Worm (Caenorhabditis elegans) whole organism, young adult: ENCODE results near the gene F36A4.4.
A peak's percentile ranks its signal among the peaks of the same experiment; 100 is the strongest.

Experiments
- F10E7.11 ChIP-seq: sonication (generic microtip); optimal IDR thresholded peaks from 2 replicates; lab custom pipeline; 2017; ENCODE audit warnings: mild to moderate bottlenecking, missing genetic modification characterization, moderate library complexity, missing compliant biosample characterization
- F22D6.2 ChIP-seq: sonication (generic microtip); optimal IDR thresholded peaks from 2 replicates; lab custom pipeline; 2016; ENCODE audit warnings: mild to moderate bottlenecking, missing genetic modification characterization, missing compliant biosample characterization
- F23B12.7 ChIP-seq: sonication (generic microtip); optimal IDR thresholded peaks from 2 replicates; lab custom pipeline; 2017; ENCODE audit warnings: missing genetic modification characterization, mild to moderate bottlenecking, missing compliant biosample characterization, antibody characterized with exemption, moderate library complexity; ENCODE audit not compliant: insufficient read depth
- F52B5.7 ChIP-seq: sonication (generic microtip); optimal IDR thresholded peaks from 2 replicates; lab custom pipeline; 2016; ENCODE audit warnings: mild to moderate bottlenecking, missing genetic modification characterization, missing compliant biosample characterization
- F55B11.4 ChIP-seq: sonication (generic microtip); optimal IDR thresholded peaks from 2 replicates; lab custom pipeline; 2016; ENCODE audit warnings: missing compliant biosample characterization, missing genetic modification characterization, borderline replicate concordance; ENCODE audit not compliant: insufficient read depth
- F57C9.4 ChIP-seq: sonication (generic microtip); optimal IDR thresholded peaks from 2 replicates; lab custom pipeline; 2017; ENCODE audit warnings: mild to moderate bottlenecking, missing genetic modification characterization, missing compliant biosample characterization
- Y67H2A.10 ChIP-seq: fragments of 200-800 bp; sonication (Bioruptor generic); conservative IDR thresholded peaks from 2 replicates; pipeline ENCODE4 v1.3.6; 2022; ENCODE audit warnings: missing genetic modification reagents, missing genetic modification characterization, missing compliant biosample characterization
- ZK185.1 ChIP-seq: sonication (generic microtip); optimal IDR thresholded peaks from 2 replicates; lab custom pipeline; 2016; ENCODE audit warnings: mild to moderate bottlenecking, missing genetic modification characterization, missing compliant biosample characterization; ENCODE audit not compliant: poor library complexity, severe bottlenecking
- ama-1 ChIP-seq, 3 experiments: fragments of 150-350 bp in 1 of 3; sonication (generic microtip) in 2 of 3; optimal IDR thresholded peaks; 2 replicates each; lab custom pipeline; 2014 to 2018; ENCODE audit warnings: missing biosample characterization in 2 of 3, missing genetic modification characterization in 2 of 3, missing genetic modification reagents in 2 of 3
- bed-1 ChIP-seq: fragments of 200-800 bp; sonication (Bioruptor generic); IDR thresholded peaks from 2 replicates; pipeline ENCODE4 v1.3.6; 2022; ENCODE audit warnings: missing genetic modification reagents, missing genetic modification characterization, missing compliant biosample characterization
- cebp-2 ChIP-seq: fragments of 200-800 bp; sonication (Bioruptor generic); IDR thresholded peaks from 2 replicates; pipeline ENCODE4 v1.3.6; 2022; ENCODE audit warnings: missing genetic modification characterization, missing compliant biosample characterization
- ceh-27 ChIP-seq: fragments of 200-800 bp; sonication (Bioruptor generic); optimal IDR thresholded peaks from 2 replicates; lab custom pipeline; 2018; ENCODE audit warnings: mild to moderate bottlenecking, missing genetic modification characterization, moderate library complexity, missing compliant biosample characterization
- chd-7 ChIP-seq: sonication (generic microtip); optimal IDR thresholded peaks from 2 replicates; lab custom pipeline; 2016; ENCODE audit warnings: mild to moderate bottlenecking, missing genetic modification characterization, moderate library complexity, missing compliant biosample characterization
- egl-18 ChIP-seq: fragments of 200-800 bp; sonication (Bioruptor generic); IDR thresholded peaks from 2 replicates; pipeline ENCODE4 v1.3.6; 2022; ENCODE audit warnings: missing genetic modification reagents, missing genetic modification characterization, missing compliant biosample characterization
- gei-17 ChIP-seq: fragments of 200-800 bp; sonication (Bioruptor generic); optimal IDR thresholded peaks from 2 replicates; lab custom pipeline; 2018; ENCODE audit warnings: mild to moderate bottlenecking, missing genetic modification characterization, missing compliant biosample characterization
- hmg-1.2 ChIP-seq: fragments of 200-800 bp; sonication (Bioruptor generic); IDR thresholded peaks from 2 replicates; pipeline ENCODE4 v1.3.6; 2022; ENCODE audit warnings: missing genetic modification reagents, missing genetic modification characterization, missing compliant biosample characterization
- hsf-1 ChIP-seq: fragments of 200-800 bp; sonication (Bioruptor generic); IDR thresholded peaks from 2 replicates; pipeline ENCODE4 v1.3.6; 2022; ENCODE audit warnings: missing genetic modification reagents, missing genetic modification characterization, missing compliant biosample characterization
- lin-26 ChIP-seq: fragments of 200-800 bp; sonication (Bioruptor generic); IDR thresholded peaks from 2 replicates; pipeline ENCODE4 v1.3.6; 2022; ENCODE audit warnings: missing genetic modification reagents, missing genetic modification characterization, missing compliant biosample characterization
- lsy-27 ChIP-seq: sonication (generic microtip); optimal IDR thresholded peaks from 2 replicates; lab custom pipeline; 2017; ENCODE audit warnings: missing genetic modification characterization, mild to moderate bottlenecking, missing compliant biosample characterization, antibody characterized with exemption, missing genotype, borderline replicate concordance; ENCODE audit not compliant: insufficient read depth
- madf-3 ChIP-seq: fragments of 200-800 bp; sonication (Bioruptor generic); IDR thresholded peaks from 2 replicates; pipeline ENCODE4 v1.3.6; 2022; ENCODE audit warnings: missing genetic modification reagents, missing genetic modification characterization, missing compliant biosample characterization
- madf-6 ChIP-seq: fragments of 200-800 bp; sonication (Bioruptor generic); IDR thresholded peaks from 2 replicates; pipeline ENCODE4 v1.3.6; 2022; ENCODE audit warnings: missing genetic modification reagents, missing genetic modification characterization, missing compliant biosample characterization
- mcd-1 ChIP-seq: fragments of 200-800 bp; sonication (Bioruptor generic); IDR thresholded peaks from 2 replicates; pipeline ENCODE4 v1.3.6; 2022; ENCODE audit warnings: missing genetic modification reagents, missing genetic modification characterization, missing compliant biosample characterization
- mxl-1 ChIP-seq: sonication (generic microtip); optimal IDR thresholded peaks from 2 replicates; lab custom pipeline; 2016; ENCODE audit warnings: missing genetic modification characterization, missing compliant biosample characterization
- nfya-2 ChIP-seq: fragments of 200-800 bp; sonication (Bioruptor generic); IDR thresholded peaks from 2 replicates; pipeline ENCODE4 v1.3.6; 2022; ENCODE audit warnings: missing genetic modification reagents, missing genetic modification characterization, missing compliant biosample characterization
- rcor-1 ChIP-seq: fragments of 200-800 bp; sonication (Bioruptor generic); IDR thresholded peaks from 2 replicates; pipeline ENCODE4 v1.3.6; 2022; ENCODE audit warnings: missing genetic modification reagents, missing genetic modification characterization, missing compliant biosample characterization
- snpc-1.1 ChIP-seq: sonication (generic microtip); optimal IDR thresholded peaks from 2 replicates; lab custom pipeline; 2017; ENCODE audit warnings: missing genetic modification characterization, mild to moderate bottlenecking, missing compliant biosample characterization, antibody characterized with exemption, moderate library complexity, missing genotype, missing genetic modification reagents; ENCODE audit not compliant: insufficient read depth
- snpc-4 ChIP-seq, 5 experiments: fragments of 150-350 bp in 1 of 5; sonication (generic microtip) in 4 of 5; optimal IDR thresholded peaks; 2 replicates each; lab custom pipeline; 2014 to 2018; ENCODE audit warnings: missing genetic modification characterization in 5 of 5, missing biosample characterization in 3 of 5, antibody characterized with exemption in 2 of 5, mild to moderate bottlenecking in 2 of 5, missing compliant biosample characterization in 2 of 5, missing genotype in 2 of 5, moderate library complexity in 2 of 5, missing genetic modification reagents in 1 of 5
- somi-1 ChIP-seq: fragments of 200-800 bp; sonication (Bioruptor generic); optimal IDR thresholded peaks from 2 replicates; lab custom pipeline; 2018; ENCODE audit warnings: mild to moderate bottlenecking, missing genetic modification characterization, missing compliant biosample characterization
- tlf-1 ChIP-seq: fragments of 200-800 bp; sonication (Bioruptor generic); optimal IDR thresholded peaks from 2 replicates; lab custom pipeline; 2018; ENCODE audit warnings: mild to moderate bottlenecking, missing genetic modification characterization, missing compliant biosample characterization
- unc-62 ChIP-seq: fragments of 150-350 bp; optimal IDR thresholded peaks from 2 replicates; lab custom pipeline; 2014; ENCODE audit warnings: missing biosample characterization, missing genetic modification reagents, missing genetic modification characterization
- zfh-2 ChIP-seq: fragments of 200-800 bp; sonication (Bioruptor generic); conservative IDR thresholded peaks from 2 replicates; pipeline ENCODE4 v1.3.6; 2022; ENCODE audit warnings: missing genetic modification reagents, missing genetic modification characterization, missing compliant biosample characterization

The F36A4.4 gene

ce11 chrIV:4265224-4265623 is 2.2 kb upstream of the F36A4.4 start, which contains the start of gene F36A4.5 (continued):
- TF ChIP-seq mxl-1 (tag; lab: Kevin White, UChicago): no peak
- no peak for TF ChIP-seq F10E7.11

DNA sequence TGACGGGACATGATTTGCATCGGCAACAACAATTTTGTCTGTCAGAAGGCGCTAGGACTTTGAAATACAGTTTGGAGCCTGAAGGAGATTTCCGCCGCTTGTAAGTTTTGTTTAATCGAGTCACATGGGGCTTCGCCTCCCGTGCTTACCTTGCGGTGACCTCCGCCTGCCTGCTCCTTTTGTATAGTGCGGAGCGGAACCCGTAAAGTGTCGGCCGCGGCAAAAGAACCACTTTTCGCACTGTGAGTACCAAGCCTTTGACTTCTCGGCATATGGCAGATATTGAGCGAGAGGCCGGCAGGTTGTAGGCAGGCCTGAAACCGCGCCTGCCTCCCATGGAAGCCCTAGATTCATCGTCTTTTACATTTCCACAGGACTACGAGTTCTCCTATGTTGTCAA is 1.5 kb upstream of the F36A4.4 start:
- TF ChIP-seq cebp-2 (GFP tag; lab: Robert Waterston, UW): no peak
- TF ChIP-seq snpc-1.1 (tag; lab: Kevin White, UChicago): peak; percentile 41
- no peak for TF ChIP-seq F55B11.4 (tag; lab: Kevin White, UChicago)
- peak; percentile 43; the same call in 1 of the 2 replicates for TF ChIP-seq hmg-1.2 (GFP tag; lab: Robert Waterston, UW)
- peak; percentile 64 for TF ChIP-seq zfh-2 (GFP tag; lab: Robert Waterston, UW)
- no peak for TF ChIP-seq F57C9.4 (tag; lab: Kevin White, UChicago)
- peak; percentile 33 for TF ChIP-seq snpc-4 (GFP tag; optimal IDR thresholded peaks at IDR 0.05; lab: Kevin White, UChicago)
- TF ChIP-seq snpc-4 (tag; optimal IDR thresholded peaks at IDR 0.05; lab: Kevin White, UChicago): peak in 2 of 4 experiments; percentile 8 to 83
- TF ChIP-seq F23B12.7 (tag; lab: Kevin White, UChicago): no peak
- no peak for TF ChIP-seq somi-1

ce11 chrIV:4269308-4269707 is 1.9 kb downstream of the F36A4.4 start, which contains the start of gene F36A4.3:
F36A4.3 (plus strand) TSS chrIV:4269608.
- TF ChIP-seq cebp-2 (GFP tag; lab: Robert Waterston, UW): no peak
- no peak for TF ChIP-seq lsy-27 (tag; lab: Kevin White, UChicago)
- no peak for TF ChIP-seq hsf-1 (GFP tag; lab: Robert Waterston, UW)
- TF ChIP-seq bed-1 (GFP tag; lab: Robert Waterston, UW): no peak

DNA sequence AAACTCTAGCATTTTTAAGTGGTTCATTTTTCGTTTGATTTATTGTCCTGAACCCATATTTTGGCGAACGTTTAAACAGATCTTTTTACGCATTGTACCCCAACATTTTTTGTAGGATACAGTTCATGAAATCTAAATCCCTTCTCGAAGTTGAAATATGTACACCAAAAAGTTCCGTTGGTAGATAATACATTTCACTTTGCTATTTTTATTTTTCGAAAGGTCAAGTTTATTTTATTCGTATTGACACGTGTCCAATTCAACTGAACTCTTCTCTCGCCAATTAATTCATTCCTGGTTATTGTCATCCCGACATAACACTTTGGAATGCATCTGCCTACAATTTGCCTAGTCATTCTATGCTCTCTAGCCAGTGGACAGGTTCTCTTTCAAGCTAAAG is 3.5 kb downstream of the F36A4.4 start, which contains the start of gene F36A4.2:
F36A4.2 (plus strand) TSS at position 301 of the 400 bp plus-strand sequence.
- TF ChIP-seq madf-6 (GFP tag; lab: Robert Waterston, UW) (no peak), hsf-1 (GFP tag; lab: Robert Waterston, UW) (no peak), zfh-2 (GFP tag; lab: Robert Waterston, UW) (no peak), rcor-1 (GFP tag; lab: Robert Waterston, UW) (no peak), nfya-2 (GFP tag; lab: Robert Waterston, UW) (no peak), F52B5.7 (tag; lab: Kevin White, UChicago) (no peak), F22D6.2 (tag; lab: Kevin White, UChicago) (no peak), gei-17 (GFP tag; lab: Kevin White, UChicago) (no peak), egl-18 (no peak), madf-3 (GFP tag; lab: Robert Waterston, UW) (no peak), ceh-27 (GFP tag; lab: Kevin White, UChicago) (no peak), unc-62 (no peak), snpc-1.1 (tag; lab: Kevin White, UChicago) (no peak)

ce11 chrIV:4272167-4272566 is 4.7 kb downstream of the F36A4.4 start, which contains the start of gene F36A4.1:
F36A4.1 (plus strand) TSS chrIV:4272467.
- no peak for TF ChIP-seq tlf-1 (GFP tag; lab: Kevin White, UChicago)

DNA sequence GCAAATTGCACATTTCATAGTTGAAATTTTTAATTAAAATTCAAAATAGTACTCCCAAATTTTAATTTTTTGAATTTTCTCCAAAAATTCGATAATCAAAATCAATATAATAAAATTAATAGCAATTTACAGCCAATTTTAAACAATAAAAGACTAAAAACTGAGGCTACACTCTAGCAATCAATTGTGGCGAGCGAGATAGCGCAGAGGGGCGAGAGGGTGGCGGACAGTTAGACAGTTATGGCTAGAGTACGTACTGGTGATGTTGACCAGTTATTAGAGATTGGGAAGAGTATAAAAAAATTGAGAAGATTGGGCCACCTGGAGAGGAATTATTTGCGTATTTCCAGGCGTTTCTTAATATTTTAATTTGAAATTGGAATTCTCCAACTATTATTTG is 10.3 kb downstream of the F36A4.4 start, which contains the start of gene nhr-78:
nhr-78 (minus strand) TSS at position 182 of the 400 bp plus-strand sequence.
- TF ChIP-seq ZK185.1 (tag; lab: Kevin White, UChicago) (no peak), hmg-1.2 (GFP tag; lab: Robert Waterston, UW) (peak; percentile 94), nfya-2 (GFP tag; lab: Robert Waterston, UW) (no peak), ama-1 (optimal IDR thresholded peaks at IDR 0.05; lab: Kevin White, UChicago) (no peak), ama-1 (GFP tag; optimal IDR thresholded peaks at IDR 0.05; lab: Kevin White, UChicago) (no peak), chd-7 (tag; lab: Kevin White, UChicago) (no peak), egl-18 (no peak), snpc-4 (GFP tag; optimal IDR thresholded peaks at IDR 0.05; lab: Kevin White, UChicago) (no peak), snpc-4 (tag; optimal IDR thresholded peaks at IDR 0.05; lab: Kevin White, UChicago) (no peak), mcd-1 (GFP tag; lab: Robert Waterston, UW) (0 out of 2 replicates have a peak, but pooled peaks have one; percentile 22), Y67H2A.10 (GFP tag; lab: Robert Waterston, UW) (no peak), lin-26 (GFP tag; lab: Robert Waterston, UW) (no peak)
